Fruit fly (Drosophila melanogaster): Measurements from ENCODE around the gene CG10949.
A peak's percentile ranks its signal among the peaks of the same experiment; 100 is the strongest.

CG10949 gene

DNA sequence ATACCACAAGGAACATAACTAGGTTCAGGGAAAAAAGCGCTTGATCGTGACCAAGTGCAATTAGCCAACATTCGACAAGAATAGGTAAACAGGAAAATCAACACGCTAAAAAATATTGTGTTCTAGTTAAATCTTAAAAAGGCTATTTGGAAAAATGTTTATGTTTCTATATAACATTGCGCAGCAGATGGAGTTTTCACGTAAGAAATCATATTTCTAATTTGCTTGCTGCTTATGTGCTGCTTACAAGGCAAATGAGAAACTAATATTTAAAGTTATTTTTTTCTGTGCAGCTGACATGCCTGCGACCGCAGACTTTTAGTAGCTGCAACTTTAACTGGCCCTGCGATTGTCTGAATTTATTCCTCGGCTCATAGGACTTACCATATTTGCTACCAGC lies 35.4 kb downstream of the CG10949 start (continued):
- TF ChIP-seq Eip75B (GFP tag; optimal IDR thresholded peaks at IDR 0.05) (peak; percentile 69), CG1621 (tag; optimal IDR thresholded peaks at IDR 0.05) (peak; percentile 73), Lpt (GFP tag; optimal IDR thresholded peaks at IDR 0.05) (peak; percentile 40), eg (GFP tag; IDR thresholded peaks at IDR 0.05) (peak; percentile 61), CG34406 (GFP tag; optimal IDR thresholded peaks at IDR 0.05) (peak; percentile 12), CG11902 (GFP tag; optimal IDR thresholded peaks at IDR 0.05) (no peak), Ets21C (GFP tag; optimal IDR thresholded peaks at IDR 0.05) (no peak), Smox (GFP tag; optimal IDR thresholded peaks at IDR 0.05) (no peak), CG10669 (GFP tag; optimal IDR thresholded peaks at IDR 0.05) (peak; percentile 79), CG6854 (GFP tag; optimal IDR thresholded peaks at IDR 0.05) (no peak), CG6276 (GFP tag; optimal IDR thresholded peaks at IDR 0.05) (peak; percentile 37), Sox102F (GFP tag; optimal IDR thresholded peaks at IDR 0.05) (no peak), Met (GFP tag; optimal IDR thresholded peaks at IDR 0.05) (no peak), CG11294 (GFP tag; IDR thresholded peaks at IDR 0.05) (no peak), Ets96B (tag; optimal IDR thresholded peaks at IDR 0.05) (peak; percentile 79), fkh (GFP tag; optimal IDR thresholded peaks at IDR 0.05) (no peak), fd85E (GFP tag; optimal IDR thresholded peaks at IDR 0.05) (no peak), lz (GFP tag; optimal IDR thresholded peaks at IDR 0.05) (no peak), CG8119 (GFP tag; IDR thresholded peaks at IDR 0.05) (peak; percentile 64), spab (GFP tag; optimal IDR thresholded peaks at IDR 0.05) (peak; percentile 72), CG6792 (GFP tag; optimal IDR thresholded peaks at IDR 0.05) (peak; percentile 54), OdsH (GFP tag; optimal IDR thresholded peaks at IDR 0.05) (peak; percentile 66), CG3919 (GFP tag; optimal IDR thresholded peaks at IDR 0.05) (peak; percentile 66), Hr4 (GFP tag; optimal IDR thresholded peaks at IDR 0.05) (peak; percentile 64)

DNA sequence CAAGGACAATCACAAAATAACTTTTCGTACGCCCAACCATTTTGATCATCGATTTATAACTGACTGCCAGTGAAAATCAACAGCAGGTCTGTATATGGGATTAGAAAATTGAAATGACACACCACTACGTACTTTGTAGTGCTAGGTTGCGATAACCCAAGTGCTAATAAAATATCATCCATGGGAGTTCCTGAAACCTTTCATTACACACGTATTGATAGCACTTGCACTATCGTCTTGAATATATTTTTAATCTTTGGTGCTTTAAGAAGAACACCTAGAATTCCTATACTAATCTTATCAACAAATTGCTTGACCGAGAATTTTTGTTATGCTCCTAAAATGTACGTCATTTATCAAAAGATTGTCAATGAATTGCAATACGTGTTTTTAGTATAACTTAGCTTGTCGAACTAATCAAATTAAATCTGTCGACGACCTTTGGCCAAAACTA lies 42.6 kb downstream of the CG10949 start, which contains the start of gene Ugt37A1:
Ugt37A1 (minus strand) TSS at position 51 of the 454 bp plus-strand sequence.
- TF ChIP-seq Eip75B (GFP tag; optimal IDR thresholded peaks at IDR 0.05) (no peak), CG8632 (GFP tag; optimal IDR thresholded peaks at IDR 0.05) (no peak), CG7368 (GFP tag; optimal IDR thresholded peaks at IDR 0.05) (no peak), esn (GFP tag; optimal IDR thresholded peaks at IDR 0.05) (no peak), Sox14 (GFP tag; optimal IDR thresholded peaks at IDR 0.05) (no peak), CG4318 (GFP tag; optimal IDR thresholded peaks at IDR 0.05) (no peak), CG6163 (GFP tag; IDR thresholded peaks at IDR 0.05) (no peak), fd85E (GFP tag; optimal IDR thresholded peaks at IDR 0.05) (no peak)

DNA sequence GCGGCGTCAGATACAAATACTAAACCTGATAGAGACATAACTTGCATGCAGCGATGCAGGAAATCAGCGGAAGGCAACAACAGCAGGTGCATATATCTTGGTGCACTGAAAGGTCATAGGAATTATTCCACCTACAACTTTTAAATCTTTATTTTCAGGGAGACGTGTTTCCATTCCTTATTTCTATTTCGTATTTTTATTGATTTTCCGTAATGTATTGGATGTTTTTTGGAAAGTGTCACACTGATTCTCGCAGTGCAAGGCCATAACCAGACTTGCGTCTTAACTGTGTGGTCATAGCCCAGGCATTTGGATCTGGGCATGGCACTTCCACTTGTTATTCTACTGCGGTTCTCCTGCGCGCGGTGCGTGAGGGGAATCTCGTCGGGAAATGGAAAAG lies 45.3 kb downstream of the CG10949 start:
- TF ChIP-seq ss (GFP tag; optimal IDR thresholded peaks at IDR 0.05) (peak in 1 of 2 experiments; percentile 37), Ets21C (GFP tag; optimal IDR thresholded peaks at IDR 0.05) (no peak), CG4318 (GFP tag; optimal IDR thresholded peaks at IDR 0.05) (peak; percentile 58), Eip75B (GFP tag; optimal IDR thresholded peaks at IDR 0.05) (peak; percentile 64), fd59A (GFP tag; optimal IDR thresholded peaks at IDR 0.05) (peak; percentile 41), topi (GFP tag; optimal IDR thresholded peaks at IDR 0.05) (peak; percentile 26), vri (GFP tag; optimal IDR thresholded peaks at IDR 0.05) (no peak), Blimp-1 (GFP tag; optimal IDR thresholded peaks at IDR 0.05) (no peak), dac (GFP tag; optimal IDR thresholded peaks at IDR 0.05) (peak; percentile 53), salr (GFP tag; optimal IDR thresholded peaks at IDR 0.05) (peak in 1 of 2 experiments; percentile 72), CG3032 (tag; optimal IDR thresholded peaks at IDR 0.05) (peak; percentile 73), CG15336 (GFP tag; IDR thresholded peaks at IDR 0.05) (peak; percentile 85), CG3919 (GFP tag; optimal IDR thresholded peaks at IDR 0.05) (peak; percentile 81), Hr39 (GFP tag; optimal IDR thresholded peaks at IDR 0.05) (no peak), lz (GFP tag; optimal IDR thresholded peaks at IDR 0.05) (no peak), CG6163 (GFP tag; IDR thresholded peaks at IDR 0.05) (peak; percentile 91), CG31627 (GFP tag; optimal IDR thresholded peaks at IDR 0.05) (no peak), CG8119 (GFP tag; IDR thresholded peaks at IDR 0.05) (peak; percentile 89), CG10669 (GFP tag; optimal IDR thresholded peaks at IDR 0.05) (peak; percentile 60), net (GFP tag; optimal IDR thresholded peaks at IDR 0.05) (peak; percentile 55), spab (GFP tag; optimal IDR thresholded peaks at IDR 0.05) (peak; percentile 58), eg (GFP tag; IDR thresholded peaks at IDR 0.05) (peak; percentile 87), CG8319 (GFP tag; optimal IDR thresholded peaks at IDR 0.05) (no peak), Lpt (GFP tag; optimal IDR thresholded peaks at IDR 0.05) (peak; percentile 76), CG34406 (GFP tag; optimal IDR thresholded peaks at IDR 0.05) (peak; percentile 30), Met (GFP tag; optimal IDR thresholded peaks at IDR 0.05) (no peak), CG11294 (GFP tag; IDR thresholded peaks at IDR 0.05) (peak; percentile 58), CG9139 (GFP tag; optimal IDR thresholded peaks at IDR 0.05) (no peak), pdm3 (GFP tag; optimal IDR thresholded peaks at IDR 0.05) (peak; percentile 64), CG6808 (GFP tag; optimal IDR thresholded peaks at IDR 0.05) (peak; percentile 66), Gug (GFP tag; IDR thresholded peaks at IDR 0.05) (peak; percentile 87)

Data from whole organism, prepupa.